Worm (Caenorhabditis elegans): Measurements from ENCODE around the gene col-126.

DNA sequence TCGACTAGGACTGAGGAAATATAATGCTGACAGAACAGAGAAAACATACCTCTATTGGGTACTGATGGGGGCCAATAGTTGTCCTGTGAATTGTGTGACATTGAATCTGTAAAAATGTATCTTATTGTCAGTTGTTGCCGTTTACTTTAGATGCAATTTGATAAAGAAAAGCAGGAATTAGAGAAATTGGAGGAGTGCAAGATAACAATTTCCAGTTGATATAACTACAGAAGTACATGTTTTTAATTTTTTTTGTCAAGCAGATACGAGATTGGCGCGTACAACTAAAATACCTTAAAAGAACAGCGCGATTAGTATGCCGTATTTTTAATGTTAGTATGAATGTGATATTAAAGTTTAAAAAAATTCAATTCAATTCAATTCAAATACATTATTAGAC, 45.2 kb upstream of the col-126 start, which contains the start of gene zip-6:
- TF ChIP-seq fax-1 (tag; optimal IDR thresholded peaks at IDR 0.05) (no peak), ttx-3 (tag; optimal IDR thresholded peaks at IDR 0.05) (no peak), npax-4 (tag; optimal IDR thresholded peaks at IDR 0.05) (no peak), F13H6.1 (tag; optimal IDR thresholded peaks at IDR 0.05) (no peak), ama-1 (optimal IDR thresholded peaks at IDR 0.05) (no peak), K02D7.2 (tag; optimal IDR thresholded peaks at IDR 0.05) (no peak), fkh-10 (GFP tag; optimal IDR thresholded peaks at IDR 0.05) (no peak), mec-3 (tag; optimal IDR thresholded peaks at IDR 0.05; ENCODE audit: borderline replicate concordance) (no peak), K09A11.1 (tag; optimal IDR thresholded peaks at IDR 0.05; ENCODE audit: insufficient read depth) (no peak), hlh-15 (tag; optimal IDR thresholded peaks at IDR 0.05) (no peak), dve-1 (tag; optimal IDR thresholded peaks at IDR 0.05) (no peak), nhr-232 (tag; optimal IDR thresholded peaks at IDR 0.05) (no peak), pha-4 (tag; optimal IDR thresholded peaks at IDR 0.05) (no peak)
